Fruit fly (Drosophila melanogaster) whole organism, adult: ENCODE results near the gene CASK.

Experiments
- CG11617 ChIP-seq: fragments of 200-800 bp; sonication (Bioruptor generic); optimal IDR thresholded peaks from 2 replicates; lab custom pipeline; 2017; ENCODE audit warnings: mild to moderate bottlenecking, missing biosample characterization, missing genetic modification reagents, missing genetic modification characterization
- CG7045 ChIP-seq: fragments of 200-800 bp; sonication (Bioruptor generic); optimal IDR thresholded peaks from 2 replicates; lab custom pipeline; 2017; ENCODE audit warnings: missing biosample characterization, mild to moderate bottlenecking, missing genetic modification characterization
- cic ChIP-seq: fragments of 200-800 bp; sonication (Bioruptor generic); optimal IDR thresholded peaks from 2 replicates; lab custom pipeline; 2017; ENCODE audit warnings: missing biosample characterization, mild to moderate bottlenecking, missing genetic modification characterization, moderate library complexity
- kay ChIP-seq: fragments of 200-800 bp; sonication (Bioruptor generic); peaks from one replicate; lab custom pipeline; 2016; ENCODE audit warnings: missing biosample characterization, missing genetic modification characterization, borderline replicate concordance

- TF ChIP-seq kay (GFP tag; lab: Kevin White, UChicago) (no peak), cic (GFP tag; lab: Kevin White, UChicago) (no peak), CG11617 (GFP tag; lab: Kevin White, UChicago) (no peak), CG7045 (GFP tag; lab: Kevin White, UChicago) (no peak)
Measured at dm6 chr3R:21829487-21829957, 7.0 kb upstream of the CASK start.
